Worm (Caenorhabditis elegans): ENCODE data around the gene che-10.

Gene che-10

ce11 chrII:4663186-4663585 lies 25.0 kb upstream of the che-10 start, which contains the start of gene T05A7.12:
T05A7.12 (minus strand) TSS chrII:4663286.
- TF ChIP-seq dao-5 (tag; optimal IDR thresholded peaks at IDR 0.05) (no peak), W03F9.2 (tag; optimal IDR thresholded peaks at IDR 0.05) (no peak), him-1 (tag; optimal IDR thresholded peaks at IDR 0.05) (no peak)

- no peak for TF ChIP-seq W03F9.2 (tag; optimal IDR thresholded peaks at IDR 0.05)
These were observed 23.1 kb upstream of the che-10 start, which contains the start of gene T05A7.13 for ce11 chrII:4661278-4661677. T05A7.13 (minus strand) TSS chrII:4661378.

ce11 chrII:4658245-4658644 lies 20.1 kb upstream of the che-10 start:
- no peak for TF ChIP-seq dao-5 (tag; optimal IDR thresholded peaks at IDR 0.05)
- no peak for TF ChIP-seq him-1 (tag; optimal IDR thresholded peaks at IDR 0.05)
- no peak for TF ChIP-seq W03F9.2 (tag; optimal IDR thresholded peaks at IDR 0.05)

- no peak for TF ChIP-seq dao-5 (tag; optimal IDR thresholded peaks at IDR 0.05)
- TF ChIP-seq W03F9.2 (tag; optimal IDR thresholded peaks at IDR 0.05), result no peak
- no peak for TF ChIP-seq him-1 (tag; optimal IDR thresholded peaks at IDR 0.05)
These were observed 19.2 kb upstream of the che-10 start for ce11 chrII:4657370-4657769.

- no peak for TF ChIP-seq dao-5 (tag; optimal IDR thresholded peaks at IDR 0.05)
- TF ChIP-seq him-1 (tag; optimal IDR thresholded peaks at IDR 0.05), result no peak
- no peak for TF ChIP-seq W03F9.2 (tag; optimal IDR thresholded peaks at IDR 0.05)
These were observed 17.7 kb upstream of the che-10 start, which contains the start of gene fut-6 for ce11 chrII:4655834-4656233. fut-6 (minus strand) TSS chrII:4655934.

ce11 chrII:4650072-4650471 lies 11.9 kb upstream of the che-10 start:
- TF ChIP-seq dao-5 (tag; optimal IDR thresholded peaks at IDR 0.05), result no peak
- TF ChIP-seq W03F9.2 (tag; optimal IDR thresholded peaks at IDR 0.05), result no peak
- no peak for TF ChIP-seq him-1 (tag; optimal IDR thresholded peaks at IDR 0.05)

ce11 chrII:4648785-4649184 lies 10.6 kb upstream of the che-10 start, which contains the start of gene lgc-27:
lgc-27 (plus strand) TSS chrII:4649085.
- TF ChIP-seq dao-5 (tag; optimal IDR thresholded peaks at IDR 0.05) (no peak), him-1 (tag; optimal IDR thresholded peaks at IDR 0.05) (no peak), W03F9.2 (tag; optimal IDR thresholded peaks at IDR 0.05) (no peak)

ce11 chrII:4640748-4641147 lies 2.6 kb upstream of the che-10 start:
- TF ChIP-seq W03F9.2 (tag; optimal IDR thresholded peaks at IDR 0.05) (no peak), him-1 (tag; optimal IDR thresholded peaks at IDR 0.05) (no peak), dao-5 (tag; optimal IDR thresholded peaks at IDR 0.05) (no peak)

ce11 chrII:4638891-4639290 lies 750 bp upstream of the che-10 start:
- no peak for TF ChIP-seq him-1 (tag; optimal IDR thresholded peaks at IDR 0.05)
- no peak for TF ChIP-seq W03F9.2 (tag; optimal IDR thresholded peaks at IDR 0.05)
- TF ChIP-seq dao-5 (tag; optimal IDR thresholded peaks at IDR 0.05), result no peak

ce11 chrII:4631479-4631878 lies 6.7 kb downstream of the che-10 start:
- TF ChIP-seq W03F9.2 (tag; optimal IDR thresholded peaks at IDR 0.05), result no peak
- no peak for TF ChIP-seq dao-5 (tag; optimal IDR thresholded peaks at IDR 0.05)
- no peak for TF ChIP-seq him-1 (tag; optimal IDR thresholded peaks at IDR 0.05)

- TF ChIP-seq him-1 (tag; optimal IDR thresholded peaks at IDR 0.05) (no peak), W03F9.2 (tag; optimal IDR thresholded peaks at IDR 0.05) (no peak), dao-5 (tag; optimal IDR thresholded peaks at IDR 0.05) (no peak)
These were observed 11.5 kb downstream of the che-10 start, which contains the start of gene F35D11.1 for ce11 chrII:4626606-4627005. F35D11.1 (plus strand) TSS chrII:4626906.

- TF ChIP-seq him-1 (tag; optimal IDR thresholded peaks at IDR 0.05) (no peak), W03F9.2 (tag; optimal IDR thresholded peaks at IDR 0.05) (no peak), dao-5 (tag; optimal IDR thresholded peaks at IDR 0.05) (no peak)
These were observed 16.5 kb downstream of the che-10 start, which contains the start of gene clec-139 for ce11 chrII:4621650-4622049. clec-139 (minus strand) TSS chrII:4621750.

ce11 chrII:4619700-4620099 lies 18.4 kb downstream of the che-10 start, which contains the start of gene clec-138:
clec-138 (minus strand) TSS chrII:4619800.
- TF ChIP-seq dao-5 (tag; optimal IDR thresholded peaks at IDR 0.05), result no peak
- no peak for TF ChIP-seq W03F9.2 (tag; optimal IDR thresholded peaks at IDR 0.05)
- no peak for TF ChIP-seq him-1 (tag; optimal IDR thresholded peaks at IDR 0.05)

ce11 chrII:4617990-4618389 lies 20.2 kb downstream of the che-10 start, which contains the start of gene clec-137:
clec-137 (minus strand) TSS chrII:4618090.
- TF ChIP-seq W03F9.2 (tag; optimal IDR thresholded peaks at IDR 0.05), result no peak
- no peak for TF ChIP-seq dao-5 (tag; optimal IDR thresholded peaks at IDR 0.05)
- TF ChIP-seq him-1 (tag; optimal IDR thresholded peaks at IDR 0.05), result no peak

- no peak for TF ChIP-seq W03F9.2 (tag; optimal IDR thresholded peaks at IDR 0.05)
- no peak for TF ChIP-seq dao-5 (tag; optimal IDR thresholded peaks at IDR 0.05)
- no peak for TF ChIP-seq him-1 (tag; optimal IDR thresholded peaks at IDR 0.05)
These were observed 21.7 kb downstream of the che-10 start, which contains the start of gene clec-136 for ce11 chrII:4616443-4616842. clec-136 (minus strand) TSS chrII:4616543.
